Worm (Caenorhabditis elegans): Measurements from ENCODE around the gene F42A6.6.

Gene F42A6.6

DNA sequence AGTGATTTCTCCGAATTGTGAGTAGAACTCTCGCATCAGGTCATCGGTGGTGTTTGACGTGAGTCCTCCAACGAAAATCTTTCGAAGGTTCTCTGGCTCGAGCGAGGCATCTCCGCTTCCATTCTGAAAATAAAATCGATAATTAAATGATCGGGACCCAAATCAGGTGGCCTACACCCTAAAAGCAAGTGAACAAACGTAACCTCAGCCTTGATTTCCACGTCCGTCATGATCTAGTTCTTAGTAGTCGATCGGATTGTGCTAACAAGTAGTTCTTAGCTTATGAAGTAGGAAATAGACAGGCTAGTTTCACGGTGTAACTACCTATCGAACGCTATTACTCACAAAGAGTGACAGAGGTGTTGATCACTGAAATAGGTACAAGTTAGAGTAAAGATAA, 1.5 kb upstream of the F42A6.6 start (continued):
- TF ChIP-seq tra-1 (GFP tag; IDR thresholded peaks at IDR 0.05) (no peak), dmd-9 (GFP tag; IDR thresholded peaks at IDR 0.05) (no peak), ceh-28 (tag; optimal IDR thresholded peaks at IDR 0.05) (peak; percentile 8), egl-43 (GFP tag; IDR thresholded peaks at IDR 0.05) (0 out of 2 replicates have a peak, but pooled peaks have one; percentile 16), egl-27 (tag; optimal IDR thresholded peaks at IDR 0.05) (no peak), F37D6.2 (tag; optimal IDR thresholded peaks at IDR 0.05) (no peak), skn-1 (tag; optimal IDR thresholded peaks at IDR 0.05) (no peak), mdt-29 (GFP tag; IDR thresholded peaks at IDR 0.05) (no peak), arid-1 (GFP tag; conservative IDR thresholded peaks at IDR 0.05) (0 out of 2 replicates have a peak, but pooled peaks have one; percentile 4), sdz-12 (GFP tag; optimal IDR thresholded peaks at IDR 0.05) (no peak), set-16 (GFP tag; IDR thresholded peaks at IDR 0.05) (no peak), dve-1 (tag; optimal IDR thresholded peaks at IDR 0.05; ENCODE audit: insufficient read depth) (no peak), snpc-1.2 (GFP tag; IDR thresholded peaks at IDR 0.05) (0 out of 2 replicates have a peak, but pooled peaks have one; percentile 26), unc-39 (tag; optimal IDR thresholded peaks at IDR 0.05) (no peak), dpl-1 (GFP tag; optimal IDR thresholded peaks at IDR 0.05) (no peak), lin-38 (GFP tag; IDR thresholded peaks at IDR 0.05) (0 out of 2 replicates have a peak, but pooled peaks have one; percentile 32), zfp-3 (GFP tag; conservative IDR thresholded peaks at IDR 0.05) (no peak), nhr-76 (tag; optimal IDR thresholded peaks at IDR 0.05) (no peak), lin-15B (tag; optimal IDR thresholded peaks at IDR 0.05) (no peak), Y75B8A.6 (GFP tag; IDR thresholded peaks at IDR 0.05) (no peak), nhr-48 (tag; optimal IDR thresholded peaks at IDR 0.05) (no peak), lir-3 (tag; optimal IDR thresholded peaks at IDR 0.05) (no peak), T26A8.4 (GFP tag; IDR thresholded peaks at IDR 0.05) (no peak), ctbp-1 (GFP tag; IDR thresholded peaks at IDR 0.05) (peak; percentile 66), nhr-77 (tag; optimal IDR thresholded peaks at IDR 0.05) (no peak), R02D3.7 (tag; optimal IDR thresholded peaks at IDR 0.05) (no peak), T20F7.1 (GFP tag; optimal IDR thresholded peaks at IDR 0.05) (no peak), daf-16 (GFP tag; optimal IDR thresholded peaks at IDR 0.05) (no peak), daf-16 (tag; optimal IDR thresholded peaks at IDR 0.05) (no peak), mxl-3 (GFP tag; optimal IDR thresholded peaks at IDR 0.05) (no peak), zip-11 (GFP tag; IDR thresholded peaks at IDR 0.05) (no peak), mes-2 (tag; optimal IDR thresholded peaks at IDR 0.05; ENCODE audit: poor library complexity, severe bottlenecking) (no peak), ama-1 (optimal IDR thresholded peaks at IDR 0.05) (no peak), attf-4 (tag; optimal IDR thresholded peaks at IDR 0.05) (no peak), Y48G9A.11 (GFP tag; IDR thresholded peaks at IDR 0.05) (no peak), dmd-6 (GFP tag; IDR thresholded peaks at IDR 0.05) (no peak), hlh-11 (tag; optimal IDR thresholded peaks at IDR 0.05) (no peak), dmd-8 (GFP tag; IDR thresholded peaks at IDR 0.05) (no peak), pqm-1 (tag; optimal IDR thresholded peaks at IDR 0.05) (no peak), aha-1 (tag) (no peak), ces-1 (GFP tag; optimal IDR thresholded peaks at IDR 0.05) (no peak), mxl-2 (GFP tag; conservative IDR thresholded peaks at IDR 0.05) (no peak), F49E8.2 (tag; optimal IDR thresholded peaks at IDR 0.05; ENCODE audit: borderline replicate concordance) (no peak), lin-29 (GFP tag; IDR thresholded peaks at IDR 0.05) (no peak), nhr-11 (tag; optimal IDR thresholded peaks at IDR 0.05) (no peak), Y5F2A.4 (GFP tag; optimal IDR thresholded peaks at IDR 0.05) (peak; percentile 27)

Data from whole organism, L4 larva.